Fruit fly (Drosophila melanogaster) whole organism, adult: Measurements from ENCODE around the gene CG34284.

Source experiments
- CG11617 ChIP-seq: fragments of 200-800 bp; sonication (Bioruptor generic); optimal IDR thresholded peaks from 2 replicates; lab custom pipeline; 2017; ENCODE audit warnings: mild to moderate bottlenecking, missing biosample characterization, missing genetic modification reagents, missing genetic modification characterization
- CG12768 ChIP-seq: fragments of 200-800 bp; sonication (Bioruptor generic); optimal IDR thresholded peaks from 2 replicates; lab custom pipeline; 2017; ENCODE audit warnings: missing biosample characterization, missing genetic modification characterization, mild to moderate bottlenecking, moderate library complexity, missing genetic modification reagents
- CG14711 ChIP-seq: fragments of 200-800 bp; sonication (Bioruptor generic); optimal IDR thresholded peaks from 2 replicates; lab custom pipeline; 2018; ENCODE audit warnings: missing biosample characterization, mild to moderate bottlenecking, missing genetic modification characterization, moderate library complexity
- CG1620 ChIP-seq: fragments of 200-800 bp; sonication (Bioruptor generic); optimal IDR thresholded peaks from 2 replicates; lab custom pipeline; 2016; ENCODE audit warnings: missing biosample characterization, missing genetic modification characterization
- CG33017 ChIP-seq: fragments of 200-800 bp; sonication (Bioruptor generic); optimal IDR thresholded peaks from 2 replicates; lab custom pipeline; 2018; ENCODE audit warnings: missing biosample characterization, mild to moderate bottlenecking, missing genetic modification characterization, moderate library complexity
- CG5204 ChIP-seq: fragments of 200-800 bp; sonication (Bioruptor generic); optimal IDR thresholded peaks from 2 replicates; lab custom pipeline; 2016; ENCODE audit warnings: missing biosample characterization, missing genetic modification characterization
- CG7045 ChIP-seq: fragments of 200-800 bp; sonication (Bioruptor generic); optimal IDR thresholded peaks from 2 replicates; lab custom pipeline; 2017; ENCODE audit warnings: missing biosample characterization, mild to moderate bottlenecking, missing genetic modification characterization
- CG7101 ChIP-seq: fragments of 200-800 bp; sonication (Bioruptor generic); optimal IDR thresholded peaks from 2 replicates; lab custom pipeline; 2018; ENCODE audit warnings: missing biosample characterization, mild to moderate bottlenecking, missing genetic modification characterization, moderate library complexity
- Clk ChIP-seq: fragments of 200-800 bp; sonication (Bioruptor generic); optimal IDR thresholded peaks from 2 replicates; lab custom pipeline; 2017; ENCODE audit warnings: missing biosample characterization, missing genetic modification characterization
- Crg-1 ChIP-seq: fragments of 200-800 bp; sonication (Bioruptor generic); optimal IDR thresholded peaks from 2 replicates; lab custom pipeline; 2016; ENCODE audit warnings: missing biosample characterization, missing genetic modification characterization
- Hr96 ChIP-seq: fragments of 200-800 bp; sonication (Bioruptor generic); optimal IDR thresholded peaks from 2 replicates; lab custom pipeline; 2016; ENCODE audit warnings: missing biosample characterization, missing genetic modification characterization
- Mnt ChIP-seq: fragments of 200-800 bp; sonication (Bioruptor generic); optimal IDR thresholded peaks from 2 replicates; lab custom pipeline; 2016; ENCODE audit warnings: missing biosample characterization, mild to moderate bottlenecking, missing genetic modification characterization
- bab1 ChIP-seq: fragments of 200-800 bp; sonication (Bioruptor generic); optimal IDR thresholded peaks from 3 replicates; lab custom pipeline; 2019; ENCODE audit warnings: missing biosample characterization, mild to moderate bottlenecking, missing genetic modification characterization, moderate library complexity
- cic ChIP-seq: fragments of 200-800 bp; sonication (Bioruptor generic); optimal IDR thresholded peaks from 2 replicates; lab custom pipeline; 2017; ENCODE audit warnings: missing biosample characterization, mild to moderate bottlenecking, missing genetic modification characterization, moderate library complexity
- cnc ChIP-seq, 2 experiments: fragments of >200 bp; optimal IDR thresholded peaks; 2 replicates each; lab custom pipeline; 2017
- kay ChIP-seq: fragments of 200-800 bp; sonication (Bioruptor generic); peaks from one replicate; lab custom pipeline; 2016; ENCODE audit warnings: missing biosample characterization, missing genetic modification characterization, borderline replicate concordance
- ovo ChIP-seq: fragments of 200-800 bp; sonication (Bioruptor generic); optimal IDR thresholded peaks from 2 replicates; lab custom pipeline; 2016; ENCODE audit warnings: missing biosample characterization, missing genetic modification characterization
- pad ChIP-seq: fragments of 200-800 bp; sonication (Bioruptor generic); optimal IDR thresholded peaks from 3 replicates; lab custom pipeline; 2017; ENCODE audit warnings: missing biosample characterization, missing genetic modification characterization, mild to moderate bottlenecking, moderate library complexity, missing genetic modification reagents
- tj ChIP-seq: fragments of 200-800 bp; sonication (Bioruptor generic); optimal IDR thresholded peaks from 3 replicates; lab custom pipeline; 2017; ENCODE audit warnings: missing biosample characterization, mild to moderate bottlenecking, missing genetic modification characterization, moderate library complexity
- toe ChIP-seq: fragments of 200-800 bp; sonication (Bioruptor generic); optimal IDR thresholded peaks from 2 replicates; lab custom pipeline; 2016; ENCODE audit warnings: missing biosample characterization, missing genetic modification characterization

CG34284 gene

DNA sequence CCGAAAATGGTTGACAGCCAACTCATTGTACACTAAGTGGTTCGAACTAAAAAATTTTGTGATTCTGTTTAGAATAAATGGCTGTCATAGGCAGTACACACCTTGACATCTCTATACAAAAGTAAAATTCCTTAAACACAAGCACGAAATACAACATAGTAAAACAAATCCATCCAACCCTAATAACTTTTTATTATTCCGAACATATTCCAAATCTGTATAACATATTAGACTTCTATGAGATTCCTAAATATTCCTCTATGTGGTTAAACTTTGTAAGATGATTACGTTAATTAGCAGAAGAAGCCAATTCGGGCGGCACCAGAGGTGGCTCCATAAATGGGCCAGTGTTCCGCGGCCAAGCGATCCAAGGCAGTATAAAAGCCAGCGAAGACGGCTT lies 569 bp downstream of the CG34284 start, which contains the start of gene CG14294:
Gene CG14294, minus strand, starts transcription at position 101 of the 400 bp plus-strand sequence.
- no peak for TF ChIP-seq Crg-1 (GFP tag; lab: Kevin White, UChicago)
- TF ChIP-seq tj, result no peak
- TF ChIP-seq Clk (GFP tag; lab: Kevin White, UChicago), result no peak
- TF ChIP-seq CG33017 (tag; lab: Kevin White, UChicago), result no peak
- TF ChIP-seq CG11617 (GFP tag; lab: Kevin White, UChicago), result no peak
- no peak for TF ChIP-seq bab1 (GFP tag; lab: Kevin White, UChicago)
- no peak for TF ChIP-seq ovo

DNA sequence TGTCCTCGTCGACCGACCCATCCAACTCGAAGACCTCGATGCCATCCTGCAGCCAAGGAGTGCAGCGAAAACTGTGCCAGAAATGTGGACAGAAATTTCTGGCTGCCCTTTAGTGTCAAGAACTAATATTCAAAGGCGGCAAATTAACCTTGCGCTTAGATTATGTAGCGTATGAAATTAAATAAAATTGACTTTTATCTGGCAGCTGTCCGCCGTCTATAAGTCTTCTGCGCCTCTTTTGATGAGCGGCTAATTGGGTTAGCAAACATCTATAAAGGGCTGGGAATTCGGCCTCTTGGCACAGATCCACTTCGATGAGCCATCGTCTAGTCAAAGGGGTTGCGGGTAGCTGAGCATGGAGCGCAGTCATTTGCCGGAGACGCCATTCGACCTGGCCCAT lies 3.6 kb downstream of the CG34284 start, which contains the start of gene Rh2:
Gene Rh2, plus strand, starts transcription at position 301 of the 400 bp plus-strand sequence.
- TF ChIP-seq CG7045 (GFP tag; lab: Kevin White, UChicago) (no peak), CG11617 (GFP tag; lab: Kevin White, UChicago) (no peak), CG5204 (no peak), CG33017 (tag; lab: Kevin White, UChicago) (no peak), bab1 (GFP tag; lab: Kevin White, UChicago) (no peak), Hr96 (GFP tag; lab: Kevin White, UChicago) (no peak), cnc (optimal IDR thresholded peaks at IDR 0.05; lab: Kevin White, UChicago) (no peak), cic (GFP tag; lab: Kevin White, UChicago) (no peak), CG12768 (GFP tag; lab: Kevin White, UChicago) (no peak), CG7101 (tag; lab: Kevin White, UChicago) (no peak), toe (no peak), tj (no peak), CG1620 (GFP tag; lab: Kevin White, UChicago) (no peak)

DNA sequence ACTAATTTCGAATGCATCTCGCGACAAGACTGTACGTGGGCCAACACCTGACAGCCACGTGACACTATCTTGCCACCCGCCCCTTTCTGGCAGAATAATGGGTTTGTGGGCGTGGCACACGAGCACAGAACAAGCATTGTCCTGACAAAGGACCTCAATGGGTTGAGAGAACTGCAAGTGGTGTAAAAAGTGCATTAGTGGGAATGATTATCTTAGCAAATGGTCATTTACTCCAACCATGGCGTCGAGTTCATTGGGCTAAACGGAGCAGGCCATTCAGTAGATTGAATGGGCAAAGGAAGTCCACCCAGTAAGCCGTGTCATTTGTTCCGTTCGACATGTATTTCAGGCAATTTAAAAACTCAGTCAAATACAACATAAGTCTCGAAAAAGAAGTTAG lies 4.9 kb downstream of the CG34284 start, which contains the start of gene CG14297:
Gene CG14297, plus strand, starts transcription at position 301 of the 400 bp plus-strand sequence.
- no peak for TF ChIP-seq ovo
- no peak for TF ChIP-seq CG7045 (GFP tag; lab: Kevin White, UChicago)
- TF ChIP-seq tj, result no peak
- no peak for TF ChIP-seq cic (GFP tag; lab: Kevin White, UChicago)

DNA sequence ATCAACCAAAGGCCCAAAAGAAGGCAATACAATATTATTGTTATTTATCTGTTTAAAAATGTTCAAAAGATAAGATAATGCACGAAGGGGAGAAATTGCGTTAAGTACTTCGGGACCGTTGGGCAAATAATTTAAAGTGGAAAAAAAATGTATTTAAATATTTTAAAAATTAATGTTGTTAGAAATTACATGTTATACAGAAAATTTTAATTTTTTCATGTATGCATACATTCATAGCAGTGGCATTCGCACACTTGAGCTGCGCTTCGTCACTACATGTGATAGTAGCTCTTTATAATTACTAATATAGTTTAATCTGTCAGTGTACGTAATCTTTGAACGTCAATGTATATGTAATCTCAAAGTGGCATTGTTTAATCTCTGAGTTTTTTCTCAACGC lies 7.5 kb downstream of the CG34284 start:
- TF ChIP-seq CG7045 (GFP tag; lab: Kevin White, UChicago) (no peak), Hr96 (GFP tag; lab: Kevin White, UChicago) (no peak), CG12768 (GFP tag; lab: Kevin White, UChicago) (no peak), CG5204 (no peak), ovo (no peak), pad (GFP tag; lab: Kevin White, UChicago) (peak; percentile 27), CG11617 (GFP tag; lab: Kevin White, UChicago) (peak; percentile 1), Mnt (no peak), Crg-1 (GFP tag; lab: Kevin White, UChicago) (no peak), CG1620 (GFP tag; lab: Kevin White, UChicago) (no peak), kay (GFP tag; lab: Kevin White, UChicago) (peak; percentile 44), bab1 (GFP tag; lab: Kevin White, UChicago) (no peak), Clk (GFP tag; lab: Kevin White, UChicago) (no peak), cnc (optimal IDR thresholded peaks at IDR 0.05; lab: Kevin White, UChicago) (no peak), CG7101 (tag; lab: Kevin White, UChicago) (peak; percentile 42), cic (GFP tag; lab: Kevin White, UChicago) (no peak), toe (no peak), tj (no peak), CG33017 (tag; lab: Kevin White, UChicago) (peak; percentile 11), CG14711 (tag; lab: Kevin White, UChicago) (peak; percentile 19)

DNA sequence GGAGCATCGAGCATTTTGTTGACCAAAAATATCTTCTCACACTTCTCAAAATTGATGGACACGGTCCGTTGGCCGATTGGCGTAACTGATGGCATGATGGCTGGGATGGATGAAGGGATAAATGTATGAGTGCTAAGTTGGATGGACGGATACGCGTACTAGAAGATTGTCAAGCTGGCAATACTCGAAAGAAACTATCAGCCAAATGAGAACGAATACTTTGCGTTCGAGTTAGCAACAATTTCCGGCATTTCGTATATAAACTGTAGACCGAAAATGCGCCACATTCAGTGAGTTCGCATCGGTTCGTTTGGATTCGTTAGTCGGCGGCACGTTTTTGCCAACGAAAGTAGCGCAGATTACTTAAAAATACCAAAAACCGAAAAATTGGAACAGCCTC lies 27.5 kb downstream of the CG34284 start, which contains the start of gene CG14298:
Gene CG14298, plus strand, starts transcription at position 301 of the 400 bp plus-strand sequence.
- TF ChIP-seq Mnt (no peak), bab1 (GFP tag; lab: Kevin White, UChicago) (no peak), CG7045 (GFP tag; lab: Kevin White, UChicago) (no peak), Crg-1 (GFP tag; lab: Kevin White, UChicago) (no peak), toe (no peak), CG1620 (GFP tag; lab: Kevin White, UChicago) (no peak), CG33017 (tag; lab: Kevin White, UChicago) (no peak), CG5204 (no peak), tj (no peak), CG14711 (tag; lab: Kevin White, UChicago) (no peak), cnc (optimal IDR thresholded peaks at IDR 0.05; lab: Kevin White, UChicago) (no peak), CG11617 (GFP tag; lab: Kevin White, UChicago) (no peak), cic (GFP tag; lab: Kevin White, UChicago) (no peak), Clk (GFP tag; lab: Kevin White, UChicago) (no peak), CG12768 (GFP tag; lab: Kevin White, UChicago) (no peak), kay (GFP tag; lab: Kevin White, UChicago) (no peak), Hr96 (GFP tag; lab: Kevin White, UChicago) (no peak), CG7101 (tag; lab: Kevin White, UChicago) (no peak), pad (GFP tag; lab: Kevin White, UChicago) (no peak)
